Worm (Caenorhabditis elegans) whole organism, mixed stage, embryonic: ENCODE measurements around the gene Y61A9LA.10.

ENCODE experiments used
- M03D4.4 ChIP-seq: sonication (generic microtip); optimal IDR thresholded peaks from 2 replicates; lab custom pipeline; 2017; ENCODE audit warnings: mild to moderate bottlenecking, missing genetic modification characterization, missing compliant biosample characterization
- bed-3 ChIP-seq: fragments of 200-800 bp; sonication (Bioruptor generic); optimal IDR thresholded peaks from 3 replicates; lab custom pipeline; 2018; ENCODE audit warnings: mild to moderate bottlenecking, missing genetic modification characterization, moderate library complexity, missing compliant biosample characterization
- ceh-39 ChIP-seq: fragments of 150-350 bp; optimal IDR thresholded peaks from 2 replicates; lab custom pipeline; 2014; ENCODE audit warnings: missing biosample characterization, missing genetic modification characterization
- ceh-43 ChIP-seq: fragments of 200-800 bp; sonication (Bioruptor generic); optimal IDR thresholded peaks from 2 replicates; lab custom pipeline; 2018; ENCODE audit warnings: mild to moderate bottlenecking, missing genetic modification characterization, moderate library complexity, missing compliant biosample characterization
- ceh-83 ChIP-seq: fragments of 200-800 bp; sonication (Bioruptor generic); optimal IDR thresholded peaks from 2 replicates; lab custom pipeline; 2018; ENCODE audit warnings: mild to moderate bottlenecking, missing genetic modification characterization, missing compliant biosample characterization
- drap-1 ChIP-seq: fragments of 200-800 bp; sonication (Bioruptor generic); optimal IDR thresholded peaks from 3 replicates; lab custom pipeline; 2018; ENCODE audit warnings: mild to moderate bottlenecking, missing genetic modification characterization, missing compliant biosample characterization
- elt-1 ChIP-seq: sonication (generic microtip); optimal IDR thresholded peaks from 2 replicates; lab custom pipeline; 2017; ENCODE audit warnings: missing genetic modification characterization, mild to moderate bottlenecking, missing compliant biosample characterization, antibody characterized with exemption, moderate library complexity, borderline replicate concordance; ENCODE audit not compliant: insufficient read depth
- flh-1 ChIP-seq: fragments of 200-800 bp; sonication (Bioruptor generic); optimal IDR thresholded peaks from 2 replicates; lab custom pipeline; 2018; ENCODE audit warnings: mild to moderate bottlenecking, missing genetic modification characterization, moderate library complexity, missing compliant biosample characterization
- ham-2 ChIP-seq: fragments of 200-800 bp; sonication (Bioruptor generic); optimal IDR thresholded peaks from 2 replicates; lab custom pipeline; 2018; ENCODE audit warnings: mild to moderate bottlenecking, missing genetic modification characterization, missing compliant biosample characterization
- hlh-1 ChIP-seq: fragments of 150-350 bp; optimal IDR thresholded peaks from 2 replicates; lab custom pipeline; 2014; ENCODE audit warnings: missing biosample characterization, missing genetic modification reagents, missing genetic modification characterization
- lin-13 ChIP-seq: fragments of 150-350 bp; optimal IDR thresholded peaks from 2 replicates; lab custom pipeline; 2014; ENCODE audit warnings: missing biosample characterization, missing genetic modification characterization
- lin-32 ChIP-seq: fragments of 200-800 bp; sonication (Bioruptor generic); optimal IDR thresholded peaks from 2 replicates; lab custom pipeline; 2018; ENCODE audit warnings: mild to moderate bottlenecking, missing genetic modification characterization, missing compliant biosample characterization
- lsy-2 ChIP-seq: fragments of 150-350 bp; optimal IDR thresholded peaks from 2 replicates; lab custom pipeline; 2014; ENCODE audit warnings: missing biosample characterization, missing genetic modification characterization
- mep-1 ChIP-seq: fragments of 150-350 bp; optimal IDR thresholded peaks from 2 replicates; lab custom pipeline; 2017; ENCODE audit warnings: missing biosample characterization, missing genetic modification reagents, missing genetic modification characterization, inconsistent platforms
- mls-2 ChIP-seq: sonication (generic microtip); optimal IDR thresholded peaks from 2 replicates; lab custom pipeline; 2016; ENCODE audit warnings: mild to moderate bottlenecking, missing genetic modification characterization, moderate library complexity, missing compliant biosample characterization
- nhr-2 ChIP-seq: fragments of 150-350 bp; optimal IDR thresholded peaks from 2 replicates; lab custom pipeline; 2014; ENCODE audit warnings: missing biosample characterization, missing genetic modification characterization
- nhr-237 ChIP-seq: fragments of 150-350 bp; optimal IDR thresholded peaks from 2 replicates; lab custom pipeline; 2014; ENCODE audit warnings: missing biosample characterization, missing genetic modification characterization
- nhr-28 ChIP-seq: fragments of 150-350 bp; optimal IDR thresholded peaks from 2 replicates; lab custom pipeline; 2014; ENCODE audit warnings: missing biosample characterization, missing genetic modification characterization
- nhr-76 ChIP-seq: sonication (generic microtip); optimal IDR thresholded peaks from 2 replicates; lab custom pipeline; 2017; ENCODE audit warnings: missing biosample characterization, missing genetic modification characterization
- pha-4 ChIP-seq: fragments of 150-350 bp; optimal IDR thresholded peaks from 2 replicates; lab custom pipeline; 2018; ENCODE audit warnings: missing biosample characterization, missing genetic modification reagents, missing genetic modification characterization
- sem-2 ChIP-seq: fragments of 200-800 bp; sonication (Bioruptor generic); optimal IDR thresholded peaks from 2 replicates; lab custom pipeline; 2018; ENCODE audit warnings: mild to moderate bottlenecking, missing genetic modification characterization, missing compliant biosample characterization
- snpc-4 ChIP-seq: fragments of 150-350 bp; optimal IDR thresholded peaks from 2 replicates; lab custom pipeline; 2014; ENCODE audit warnings: missing biosample characterization, missing genetic modification characterization
- sptf-1 ChIP-seq: sonication (generic microtip); optimal IDR thresholded peaks from 2 replicates; lab custom pipeline; 2017; ENCODE audit warnings: mild to moderate bottlenecking, missing genetic modification characterization, moderate library complexity, missing compliant biosample characterization
- tbx-8 ChIP-seq: fragments of 200-800 bp; sonication (Bioruptor generic); optimal IDR thresholded peaks from 2 replicates; lab custom pipeline; 2018; ENCODE audit warnings: mild to moderate bottlenecking, missing genetic modification characterization, moderate library complexity, missing compliant biosample characterization
- unc-120 ChIP-seq: sonication (generic microtip); optimal IDR thresholded peaks from 2 replicates; lab custom pipeline; 2017; ENCODE audit warnings: missing genetic modification characterization, missing compliant biosample characterization; ENCODE audit not compliant: poor library complexity, severe bottlenecking
- unc-39 ChIP-seq: fragments of 150-350 bp; optimal IDR thresholded peaks from 2 replicates; lab custom pipeline; 2014; ENCODE audit warnings: missing biosample characterization, missing genetic modification characterization
- unc-62 ChIP-seq: fragments of 150-350 bp; optimal IDR thresholded peaks from 2 replicates; lab custom pipeline; 2014; ENCODE audit warnings: missing biosample characterization, missing genetic modification reagents, missing genetic modification characterization

The Y61A9LA.10 gene

ce11 chrV:4647857-4648256 lies 32.2 kb upstream of the Y61A9LA.10 start, which contains the start of gene F41F3.3:
Gene F41F3.3, minus strand, starts transcription at chrV:4648239.
- peak; percentile 23 for TF ChIP-seq lin-32 (GFP tag; lab: Kevin White, UChicago)
- TF ChIP-seq sptf-1 (tag; lab: Kevin White, UChicago) = peak; percentile 64
- TF ChIP-seq mep-1 (tag; lab: Kevin White, UChicago) = no peak
- TF ChIP-seq mls-2 = peak; percentile 68
- no peak for TF ChIP-seq unc-62 (GFP tag; lab: Kevin White, UChicago)
- peak; percentile 57 for TF ChIP-seq bed-3 (GFP tag; lab: Kevin White, UChicago)
- TF ChIP-seq drap-1 (GFP tag; lab: Kevin White, UChicago) = peak; percentile 15
- peak; percentile 18 for TF ChIP-seq unc-120
- peak; percentile 14 for TF ChIP-seq sem-2 (GFP tag; lab: Kevin White, UChicago)
- peak; percentile 34 for TF ChIP-seq M03D4.4 (tag; lab: Kevin White, UChicago)

DNA sequence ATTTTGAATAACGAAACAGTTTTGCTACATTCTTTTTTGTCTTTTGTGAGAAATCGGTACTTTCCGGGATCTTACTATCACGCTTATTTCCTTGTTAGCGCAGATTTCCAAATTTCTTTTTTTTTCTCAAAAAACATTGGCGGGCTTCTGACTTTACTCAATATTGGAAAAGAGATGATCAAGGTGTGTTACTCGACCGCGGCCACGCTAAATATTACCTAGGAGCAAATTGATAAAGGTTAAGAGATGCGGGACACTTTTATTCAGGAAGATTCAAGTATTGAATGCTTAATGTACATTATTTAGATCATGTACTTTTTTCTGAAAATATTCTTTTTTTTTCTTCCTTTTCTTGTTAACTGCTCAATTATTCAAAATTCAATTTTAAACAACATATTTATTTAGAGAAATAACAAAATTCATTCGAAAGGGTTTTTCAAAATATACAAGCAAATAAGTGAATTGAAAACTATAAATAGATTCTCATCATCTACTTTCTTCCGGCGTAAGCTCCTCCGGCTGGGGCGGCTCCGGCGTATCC lies 31.7 kb upstream of the Y61A9LA.10 start:
- no peak for TF ChIP-seq flh-1 (GFP tag; lab: Kevin White, UChicago)
- TF ChIP-seq nhr-237 = peak; percentile 55
- TF ChIP-seq lin-13 (tag; lab: Kevin White, UChicago) = no peak
- TF ChIP-seq ceh-83 (GFP tag; lab: Kevin White, UChicago) = no peak

- TF ChIP-seq nhr-237 = no peak
Observed at ce11 chrV:4642691-4643090, 27.1 kb upstream of the Y61A9LA.10 start, which contains the start of gene soc-1. Gene soc-1, plus strand, starts transcription at chrV:4642952.

DNA sequence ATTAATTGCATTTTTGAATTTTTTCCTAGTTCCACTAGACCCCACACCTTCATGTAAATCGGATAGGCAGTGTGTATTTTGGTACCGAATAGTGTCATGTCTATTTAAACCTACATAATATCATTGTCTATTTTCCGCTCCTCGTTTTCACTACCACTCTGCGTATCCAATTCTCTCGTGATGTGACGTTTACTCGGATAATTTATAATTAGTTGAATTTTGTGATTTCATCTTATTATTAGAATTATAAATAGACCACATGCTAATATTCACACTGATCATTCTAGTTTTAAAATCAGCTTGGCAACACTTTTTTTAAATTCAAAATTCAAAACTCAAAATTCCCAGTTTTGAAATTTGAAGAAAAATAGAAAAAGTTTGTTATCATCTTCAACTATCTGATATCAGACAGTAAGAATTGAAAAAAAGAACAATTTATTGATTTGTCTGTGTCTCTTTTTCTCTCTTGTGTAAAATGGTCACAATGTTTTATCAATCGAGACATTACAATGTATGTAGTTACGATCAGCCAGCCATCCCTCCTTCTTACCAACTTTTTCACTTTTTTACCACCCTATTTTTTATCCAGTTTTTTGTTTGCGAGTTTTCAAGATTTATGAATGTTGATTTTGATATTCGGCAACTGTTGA lies 25.0 kb upstream of the Y61A9LA.10 start:
- TF ChIP-seq drap-1 (GFP tag; lab: Kevin White, UChicago) (no peak), lsy-2 (tag; lab: Kevin White, UChicago) (no peak), sptf-1 (tag; lab: Kevin White, UChicago) (no peak), unc-120 (no peak), ceh-39 (tag; lab: Kevin White, UChicago) (no peak)

- TF ChIP-seq lin-13 (tag; lab: Kevin White, UChicago) (no peak), ham-2 (no peak), sptf-1 (tag; lab: Kevin White, UChicago) (no peak), unc-39 (no peak), flh-1 (GFP tag; lab: Kevin White, UChicago) (no peak), nhr-2 (tag; lab: Kevin White, UChicago) (no peak), nhr-237 (no peak), ceh-39 (tag; lab: Kevin White, UChicago) (no peak), ceh-43 (GFP tag; lab: Kevin White, UChicago) (no peak), nhr-28 (no peak), tbx-8 (GFP tag; lab: Kevin White, UChicago) (no peak), hlh-1 (tag; lab: Kevin White, UChicago) (no peak), pha-4 (tag; lab: Kevin White, UChicago) (no peak)
Observed at ce11 chrV:4637153-4637552, 21.5 kb upstream of the Y61A9LA.10 start.

ce11 chrV:4630267-4630666 lies 14.7 kb upstream of the Y61A9LA.10 start:
- TF ChIP-seq ceh-39 (tag; lab: Kevin White, UChicago) (no peak), mls-2 (no peak), lsy-2 (tag; lab: Kevin White, UChicago) (no peak), nhr-2 (tag; lab: Kevin White, UChicago) (no peak), snpc-4 (tag; lab: Kevin White, UChicago) (no peak), nhr-76 (no peak)
- TF ChIP-seq, all 35 proteins: peak for 0

- TF ChIP-seq ham-2 (peak; percentile 55), elt-1 (tag; lab: Kevin White, UChicago) (peak; percentile 98), mls-2 (no peak), sptf-1 (tag; lab: Kevin White, UChicago) (no peak)
Observed at ce11 chrV:4628517-4628930, 12.9 kb upstream of the Y61A9LA.10 start, which contains the start of gene pmt-2. Gene pmt-2, plus strand, starts transcription at chrV:4628580.
